Fruit fly (Drosophila melanogaster) whole organism, embryonic: Measurements from ENCODE around the gene CG32267.

Source experiments
- CG10147 ChIP-seq: fragments of 200-800 bp; sonication (Bioruptor generic); optimal IDR thresholded peaks from 2 replicates; lab custom pipeline; 2019; ENCODE audit warnings: missing biosample characterization, mild to moderate bottlenecking, missing genetic modification characterization, moderate library complexity
- CG1024 ChIP-seq: fragments of 200-800 bp; sonication (Bioruptor generic); IDR thresholded peaks from 2 replicates; pipeline ENCODE4 v1.3.6; 2022; ENCODE audit warnings: missing biosample characterization, missing genetic modification characterization
- CG11247 ChIP-seq: fragments of 200-800 bp; sonication (Bioruptor generic); IDR thresholded peaks from 2 replicates; pipeline ENCODE4 v1.3.6; 2022; ENCODE audit warnings: missing biosample characterization, missing genetic modification characterization
- CG11695 ChIP-seq: fragments of 200-800 bp; sonication (Bioruptor generic); IDR thresholded peaks from 3 replicates; pipeline ENCODE4 v1.3.6; 2022; ENCODE audit warnings: missing biosample characterization, missing genetic modification characterization
- CG11723 ChIP-seq: fragments of 200-800 bp; sonication (Bioruptor generic); optimal IDR thresholded peaks from 2 replicates; lab custom pipeline; 2017; ENCODE audit warnings: missing biosample characterization, mild to moderate bottlenecking, missing genetic modification characterization
- CG13894 ChIP-seq: fragments of 200-800 bp; sonication (Bioruptor generic); optimal IDR thresholded peaks from 3 replicates; lab custom pipeline; 2018; ENCODE audit warnings: missing biosample characterization, mild to moderate bottlenecking, missing genetic modification characterization, moderate library complexity
- CG15601 ChIP-seq: fragments of 200-800 bp; sonication (Bioruptor generic); optimal IDR thresholded peaks from 3 replicates; lab custom pipeline; 2019; ENCODE audit warnings: missing biosample characterization, mild to moderate bottlenecking, missing genetic modification characterization, moderate library complexity
- CG1602 ChIP-seq: fragments of 200-800 bp; sonication (Bioruptor generic); optimal IDR thresholded peaks from 3 replicates; lab custom pipeline; 2016; ENCODE audit warnings: missing biosample characterization, missing genetic modification characterization
- CG16779 ChIP-seq: fragments of 200-800 bp; sonication (Bioruptor generic); IDR thresholded peaks from 2 replicates; pipeline ENCODE4 v1.3.6; 2022; ENCODE audit warnings: missing biosample characterization, missing genetic modification characterization
- CG16863 ChIP-seq: fragments of 200-800 bp; sonication (Bioruptor generic); optimal IDR thresholded peaks from 3 replicates; lab custom pipeline; 2016; ENCODE audit warnings: missing biosample characterization, missing genetic modification characterization
- CG17361 ChIP-seq: fragments of 200-800 bp; sonication (Bioruptor generic); IDR thresholded peaks from 3 replicates; pipeline ENCODE4 v1.3.6; 2022; ENCODE audit warnings: missing biosample characterization, missing genetic modification characterization
- CG18599 ChIP-seq: fragments of 200-800 bp; sonication (Bioruptor generic); optimal IDR thresholded peaks from 3 replicates; lab custom pipeline; 2017; ENCODE audit warnings: missing biosample characterization, missing genetic modification characterization, mild to moderate bottlenecking, moderate library complexity, missing genetic modification reagents
- CG32772 ChIP-seq: fragments of 200-800 bp; sonication (Bioruptor generic); IDR thresholded peaks from 2 replicates; pipeline ENCODE4 v1.3.6; 2022; ENCODE audit warnings: missing biosample characterization, missing genetic modification characterization
- CG3281 ChIP-seq: fragments of 200-800 bp; sonication (Bioruptor generic); optimal IDR thresholded peaks from 3 replicates; lab custom pipeline; 2017; ENCODE audit warnings: missing biosample characterization, mild to moderate bottlenecking, missing genetic modification characterization
- CG4617 ChIP-seq: fragments of 200-800 bp; sonication (Bioruptor generic); optimal IDR thresholded peaks from 3 replicates; lab custom pipeline; 2016; ENCODE audit warnings: missing biosample characterization, missing genetic modification characterization, borderline replicate concordance
- CG4730 ChIP-seq: fragments of 200-800 bp; sonication (Bioruptor generic); IDR thresholded peaks from 2 replicates; pipeline ENCODE4 v1.3.6; 2022; ENCODE audit warnings: missing biosample characterization, missing genetic modification characterization
- CG9215 ChIP-seq: fragments of 200-800 bp; sonication (Bioruptor generic); IDR thresholded peaks from 2 replicates; pipeline ENCODE4 v1.3.6; 2022; ENCODE audit warnings: missing biosample characterization, missing genetic modification characterization
- CG9437 ChIP-seq: fragments of 200-800 bp; sonication (Bioruptor generic); optimal IDR thresholded peaks from 2 replicates; lab custom pipeline; 2018; ENCODE audit warnings: missing biosample characterization, mild to moderate bottlenecking, missing genetic modification characterization
- Camta ChIP-seq: fragments of 200-800 bp; sonication (Bioruptor generic); optimal IDR thresholded peaks from 2 replicates; lab custom pipeline; 2016; ENCODE audit warnings: missing biosample characterization, missing genetic modification characterization
- Dp ChIP-seq: fragments of 200-800 bp; sonication (Bioruptor generic); optimal IDR thresholded peaks from 2 replicates; lab custom pipeline; 2018; ENCODE audit warnings: missing biosample characterization, mild to moderate bottlenecking, missing genetic modification characterization, moderate library complexity
- Hand ChIP-seq: fragments of 200-800 bp; sonication (Bioruptor generic); optimal IDR thresholded peaks from 2 replicates; lab custom pipeline; 2017; ENCODE audit warnings: mild to moderate bottlenecking, missing biosample characterization, missing genetic modification reagents, missing genetic modification characterization
- Lhr ChIP-seq: fragments of 200-800 bp; sonication (Bioruptor generic); optimal IDR thresholded peaks from 3 replicates; lab custom pipeline; 2017; ENCODE audit warnings: mild to moderate bottlenecking, missing biosample characterization, missing genetic modification reagents, missing genetic modification characterization
- Neu2 ChIP-seq: fragments of 200-800 bp; sonication (Bioruptor generic); optimal IDR thresholded peaks from 3 replicates; lab custom pipeline; 2016; ENCODE audit warnings: missing biosample characterization, missing genetic modification characterization, borderline replicate concordance
- Side ChIP-seq: fragments of 200-800 bp; sonication (Bioruptor generic); optimal IDR thresholded peaks from 2 replicates; lab custom pipeline; 2016; ENCODE audit warnings: missing biosample characterization, missing genetic modification characterization
- Sox100B ChIP-seq: fragments of 200-800 bp; sonication (Bioruptor generic); optimal IDR thresholded peaks from 3 replicates; lab custom pipeline; 2018; ENCODE audit warnings: missing biosample characterization, mild to moderate bottlenecking, missing genetic modification characterization
- Spps ChIP-seq: fragments of 200-800 bp; sonication (Bioruptor generic); optimal IDR thresholded peaks from 2 replicates; lab custom pipeline; 2018; ENCODE audit warnings: missing biosample characterization, mild to moderate bottlenecking, missing genetic modification characterization
- ac ChIP-seq: fragments of 200-800 bp; sonication (Bioruptor generic); optimal IDR thresholded peaks from 3 replicates; lab custom pipeline; 2017; ENCODE audit warnings: missing biosample characterization, mild to moderate bottlenecking, missing genetic modification characterization
- bbx ChIP-seq: fragments of 200-800 bp; sonication (Bioruptor generic); IDR thresholded peaks from 2 replicates; pipeline ENCODE4 v1.3.6; 2022; ENCODE audit warnings: missing biosample characterization, missing genetic modification characterization; ENCODE audit not compliant: partially characterized antibody
- caup ChIP-seq: fragments of 200-800 bp; sonication (Bioruptor generic); optimal IDR thresholded peaks from 3 replicates; lab custom pipeline; 2017; ENCODE audit warnings: missing biosample characterization, mild to moderate bottlenecking, missing genetic modification characterization, moderate library complexity; ENCODE audit not compliant: severe bottlenecking
- chinmo ChIP-seq: fragments of 200-800 bp; sonication (Bioruptor generic); IDR thresholded peaks from 4 replicates; pipeline ENCODE4 v1.3.6; 2022; ENCODE audit warnings: missing biosample characterization, missing genetic modification characterization; ENCODE audit not compliant: partially characterized antibody
- croc ChIP-seq: fragments of 200-800 bp; sonication (Bioruptor generic); conservative IDR thresholded peaks from 3 replicates; pipeline ENCODE4 v1.3.6; 2022; ENCODE audit warnings: missing biosample characterization, missing genetic modification characterization
- crol ChIP-seq: fragments of 200-800 bp; sonication (Bioruptor generic); IDR thresholded peaks from 2 replicates; pipeline ENCODE4 v1.3.6; 2022; ENCODE audit warnings: missing biosample characterization, missing genetic modification characterization
- dan ChIP-seq: fragments of 200-800 bp; sonication (Bioruptor generic); IDR thresholded peaks from 2 replicates; pipeline ENCODE4 v1.3.6; 2022; ENCODE audit warnings: missing biosample characterization, missing genetic modification characterization
- dati ChIP-seq: fragments of 200-800 bp; sonication (Bioruptor generic); IDR thresholded peaks from 2 replicates; pipeline ENCODE4 v1.3.6; 2022; ENCODE audit warnings: missing biosample characterization, missing genetic modification characterization
- fd64A ChIP-seq: fragments of 200-800 bp; sonication (Bioruptor generic); optimal IDR thresholded peaks from 3 replicates; lab custom pipeline; 2018; ENCODE audit warnings: missing biosample characterization, mild to moderate bottlenecking, missing genetic modification characterization
- fru ChIP-seq: fragments of >200 bp; optimal IDR thresholded peaks from 2 replicates; lab custom pipeline; 2017
- gce ChIP-seq: fragments of 200-800 bp; sonication (Bioruptor generic); IDR thresholded peaks from 3 replicates; pipeline ENCODE4 v1.3.6; 2022; ENCODE audit warnings: missing biosample characterization, missing genetic modification characterization
- gfzf ChIP-seq: fragments of 200-800 bp; sonication (Bioruptor generic); optimal IDR thresholded peaks from 2 replicates; lab custom pipeline; 2016; ENCODE audit warnings: missing biosample characterization, mild to moderate bottlenecking, missing genetic modification characterization, moderate library complexity
- hb ChIP-seq: fragments of 200-800 bp; sonication (Bioruptor generic); IDR thresholded peaks from 3 replicates; pipeline ENCODE4 v1.3.6; 2022; ENCODE audit warnings: missing biosample characterization, missing genetic modification characterization; ENCODE audit not compliant: partially characterized antibody
- hbn ChIP-seq: fragments of 200-800 bp; sonication (Bioruptor generic); IDR thresholded peaks from 2 replicates; pipeline ENCODE4 v1.3.6; 2022; ENCODE audit warnings: missing biosample characterization, missing genetic modification characterization; ENCODE audit not compliant: partially characterized antibody
- kah ChIP-seq: fragments of 200-800 bp; sonication (Bioruptor generic); optimal IDR thresholded peaks from 2 replicates; lab custom pipeline; 2018; ENCODE audit warnings: missing biosample characterization, mild to moderate bottlenecking, missing genetic modification characterization
- oc ChIP-seq: fragments of 200-800 bp; sonication (Bioruptor generic); optimal IDR thresholded peaks from 2 replicates; lab custom pipeline; 2018; ENCODE audit warnings: missing biosample characterization, mild to moderate bottlenecking, missing genetic modification characterization, moderate library complexity
- onecut ChIP-seq: fragments of 200-800 bp; sonication (Bioruptor generic); IDR thresholded peaks from 2 replicates; pipeline ENCODE4 v1.3.6; 2022; ENCODE audit warnings: missing biosample characterization, missing genetic modification characterization
- repo ChIP-seq: fragments of 200-800 bp; sonication (Bioruptor generic); optimal IDR thresholded peaks from 2 replicates; lab custom pipeline; 2016; ENCODE audit warnings: missing biosample characterization, missing genetic modification characterization
- tio ChIP-seq: fragments of 200-800 bp; sonication (Bioruptor generic); optimal IDR thresholded peaks from 2 replicates; lab custom pipeline; 2017; ENCODE audit warnings: missing biosample characterization, missing genetic modification characterization, inconsistent platforms
- tna ChIP-seq: fragments of 200-800 bp; sonication (Bioruptor generic); IDR thresholded peaks from 2 replicates; pipeline ENCODE4 v1.3.6; 2022; ENCODE audit warnings: missing biosample characterization, missing genetic modification characterization; ENCODE audit not compliant: partially characterized antibody
- tup ChIP-seq: fragments of 200-800 bp; sonication (Bioruptor generic); optimal IDR thresholded peaks from 2 replicates; lab custom pipeline; 2016; ENCODE audit warnings: missing biosample characterization, mild to moderate bottlenecking, missing genetic modification characterization, moderate library complexity
- usp ChIP-seq: fragments of >200 bp; optimal IDR thresholded peaks from 2 replicates; lab custom pipeline; 2017; ENCODE audit warnings: missing biosample characterization, missing genetic modification characterization
- vfl ChIP-seq: fragments of 200-800 bp; sonication (Bioruptor generic); optimal IDR thresholded peaks from 2 replicates; lab custom pipeline; 2016; ENCODE audit warnings: missing biosample characterization, missing genetic modification characterization
- wdn ChIP-seq: fragments of 200-800 bp; sonication (Bioruptor generic); IDR thresholded peaks from 2 replicates; pipeline ENCODE4 v1.3.6; 2022; ENCODE audit warnings: missing biosample characterization, missing genetic modification characterization
- yki ChIP-seq: fragments of >200 bp; optimal IDR thresholded peaks from 3 replicates; lab custom pipeline; 2018

The CG32267 gene

dm6 chr3L:3438473-3438872, 33.4 kb downstream of the CG32267 start (continued):
- TF ChIP-seq CG9437 (GFP tag; lab: Kevin White, UChicago) (peak; percentile 50), CG11723 (GFP tag; lab: Kevin White, UChicago) (peak; percentile 18), CG1024 (0 out of 2 replicates have a peak, but pooled peaks have one; percentile 51), fd64A (no peak), crol (GFP tag; lab: Robert Waterston, UW) (peak; percentile 15; the same call in 1 of the 2 replicates), CG17361 (GFP tag; lab: Robert Waterston, UW) (peak; percentile 83), CG15601 (tag; lab: Kevin White, UChicago) (peak; percentile 72), oc (tag; lab: Kevin White, UChicago) (peak; percentile 77), CG1602 (GFP tag; lab: Kevin White, UChicago) (peak; percentile 59), caup (GFP tag; lab: Kevin White, UChicago) (no peak), CG18599 (GFP tag; lab: Kevin White, UChicago) (peak; percentile 63), tio (GFP tag; lab: Kevin White, UChicago) (peak; percentile 53), vfl (no peak), CG10147 (peak; percentile 37), chinmo (GFP tag; lab: Robert Waterston, UW) (no peak), CG11695 (GFP tag; lab: Robert Waterston, UW) (peak; percentile 74), CG32772 (GFP tag; lab: Robert Waterston, UW) (peak; percentile 38; the same call in 1 of the 2 replicates), CG4730 (GFP tag; lab: Robert Waterston, UW) (peak; percentile 37; the same call in 1 of the 2 replicates), CG13894 (tag; lab: Kevin White, UChicago) (no peak), Camta (peak; percentile 58), yki (lab: Kevin White, UChicago) (no peak), onecut (GFP tag; lab: Robert Waterston, UW) (peak; percentile 52), dan (GFP tag; lab: Robert Waterston, UW) (no peak), wdn (no peak; the same call in 1 of the 2 replicates), usp (GFP tag; lab: Kevin White, UChicago) (no peak), repo (GFP tag; lab: Kevin White, UChicago) (no peak), Lhr (GFP tag; lab: Kevin White, UChicago) (peak; percentile 5), CG3281 (peak; percentile 50), Sox100B (GFP tag; lab: Kevin White, UChicago) (peak; percentile 73), Hand (GFP tag; lab: Kevin White, UChicago) (no peak), Side (GFP tag; lab: Kevin White, UChicago) (peak; percentile 33), tup (GFP tag; lab: Kevin White, UChicago) (no peak), CG4617 (no peak), croc (GFP tag; lab: Robert Waterston, UW) (no peak; the same call in 2 of the 3 replicates), kah (GFP tag; lab: Kevin White, UChicago) (peak; percentile 29), Spps (tag; lab: Kevin White, UChicago) (peak; percentile 58), gfzf (GFP tag; lab: Kevin White, UChicago) (no peak), CG9215 (peak; percentile 40), CG16779 (GFP tag; lab: Robert Waterston, UW) (no peak), bbx (GFP tag; lab: Robert Waterston, UW) (no peak), gce (no peak), Neu2 (GFP tag; lab: Kevin White, UChicago) (no peak), dati (no peak), tna (GFP tag; lab: Robert Waterston, UW) (no peak), CG11247 (GFP tag; lab: Robert Waterston, UW) (no peak), fru (lab: Kevin White, UChicago) (no peak), ac (GFP tag; lab: Kevin White, UChicago) (peak; percentile 62), hb (GFP tag; lab: Robert Waterston, UW) (no peak), hbn (no peak), Dp (GFP tag; lab: Kevin White, UChicago) (no peak), CG16863 (GFP tag; lab: Kevin White, UChicago) (peak; percentile 60)
